Worm (Caenorhabditis elegans): ENCODE measurements around the gene T25B9.11.
A peak's percentile ranks its signal among the peaks of the same experiment; 100 is the strongest.

DNA sequence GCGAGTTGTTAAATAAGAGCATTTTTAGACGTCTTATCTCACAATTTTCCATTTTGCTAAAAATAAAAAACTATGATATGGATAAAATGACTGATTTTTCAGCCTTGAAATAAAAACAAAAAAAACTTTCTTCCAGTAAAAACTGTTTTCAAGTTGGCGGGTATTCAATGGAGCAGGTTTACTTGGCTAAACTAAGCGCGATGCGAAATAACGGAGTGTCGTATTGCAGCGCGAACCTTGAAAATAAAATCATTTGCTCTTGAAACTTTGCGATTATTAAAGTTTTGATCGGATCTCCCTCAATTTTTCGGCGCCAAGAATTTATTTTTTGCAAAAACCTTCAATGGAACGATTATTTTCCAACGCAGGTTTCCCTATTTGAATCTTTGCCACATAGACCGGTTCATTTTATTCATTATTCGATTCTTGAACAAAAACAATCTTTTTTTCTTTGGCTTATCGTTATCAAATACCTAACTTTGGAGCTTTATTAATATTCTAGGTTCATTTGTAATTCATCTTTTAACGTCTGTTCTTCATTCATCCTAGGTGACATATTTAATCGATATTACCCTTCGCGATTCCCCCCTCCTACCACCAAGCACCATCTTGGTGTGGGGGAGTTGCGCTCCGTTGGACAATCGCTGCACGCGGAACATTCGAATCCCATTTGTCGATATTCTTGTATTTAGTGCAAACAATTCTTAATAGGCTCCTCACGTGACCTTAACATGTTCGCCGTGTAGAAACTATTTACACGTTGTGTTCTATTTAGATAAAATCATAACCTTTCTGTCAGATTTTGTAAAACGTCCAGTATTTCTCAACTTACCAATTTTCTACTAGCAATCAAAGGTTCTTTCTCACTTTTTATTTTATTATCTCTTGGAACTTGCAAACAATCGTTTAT, 29.5 kb upstream of the T25B9.11 start, which contains the start of the genes orc-5 and cyb-1:
- no peak for TF ChIP-seq him-1 (tag; optimal IDR thresholded peaks at IDR 0.05)
- TF ChIP-seq dao-5 (tag; optimal IDR thresholded peaks at IDR 0.05), result no peak
- peak; percentile 22 for TF ChIP-seq W03F9.2 (tag; optimal IDR thresholded peaks at IDR 0.05)
